Fruit fly (Drosophila melanogaster) whole organism, embryonic: ENCODE results near the gene CG3368.

Source experiments
- Aef1 ChIP-seq: fragments of 200-800 bp; sonication (Bioruptor generic); IDR thresholded peaks from 3 replicates; pipeline ENCODE4 v1.3.6; 2022; ENCODE audit warnings: missing biosample characterization, missing genetic modification characterization
- Atf6 ChIP-seq: fragments of 200-800 bp; sonication (Bioruptor generic); IDR thresholded peaks from 2 replicates; pipeline ENCODE4 v1.3.6; 2022; ENCODE audit warnings: missing biosample characterization, missing genetic modification characterization
- CG10267 ChIP-seq: fragments of 200-800 bp; sonication (Bioruptor generic); optimal IDR thresholded peaks from 2 replicates; lab custom pipeline; 2018; ENCODE audit warnings: missing biosample characterization, mild to moderate bottlenecking, missing genetic modification characterization, moderate library complexity
- CG12104 ChIP-seq: fragments of 200-800 bp; sonication (Bioruptor generic); optimal IDR thresholded peaks from 3 replicates; lab custom pipeline; 2016; ENCODE audit warnings: missing biosample characterization, missing genetic modification characterization
- CG12942 ChIP-seq: fragments of 200-800 bp; sonication (Bioruptor generic); optimal IDR thresholded peaks from 3 replicates; lab custom pipeline; 2016; ENCODE audit warnings: missing biosample characterization, missing genetic modification characterization
- CG14014 ChIP-seq: fragments of 200-800 bp; sonication (Bioruptor generic); IDR thresholded peaks from 2 replicates; pipeline ENCODE4 v1.3.6; 2022; ENCODE audit warnings: missing biosample characterization, missing genetic modification characterization
- CG14050 ChIP-seq: fragments of 200-800 bp; sonication (Bioruptor generic); IDR thresholded peaks from 3 replicates; pipeline ENCODE4 v1.3.6; 2022; ENCODE audit warnings: missing biosample characterization, missing genetic modification characterization
- CG15269 ChIP-seq: fragments of 200-800 bp; sonication (Bioruptor generic); optimal IDR thresholded peaks from 2 replicates; lab custom pipeline; 2018; ENCODE audit warnings: missing biosample characterization, mild to moderate bottlenecking, missing genetic modification characterization, moderate library complexity
- CG1529 ChIP-seq: fragments of 200-800 bp; sonication (Bioruptor generic); optimal IDR thresholded peaks from 3 replicates; lab custom pipeline; 2018; ENCODE audit warnings: missing biosample characterization, missing genetic modification characterization
- CG17359 ChIP-seq: fragments of 200-800 bp; sonication (Bioruptor generic); optimal IDR thresholded peaks from 3 replicates; lab custom pipeline; 2018; ENCODE audit warnings: missing biosample characterization, mild to moderate bottlenecking, missing genetic modification characterization, moderate library complexity
- CG17829 ChIP-seq: fragments of 200-800 bp; optimal IDR thresholded peaks from 2 replicates; lab custom pipeline; 2019; ENCODE audit warnings: missing biosample characterization, mild to moderate bottlenecking, missing genetic modification characterization, moderate library complexity
- CG3847 ChIP-seq: fragments of 200-800 bp; sonication (Bioruptor generic); IDR thresholded peaks from 2 replicates; pipeline ENCODE4 v1.3.6; 2022; ENCODE audit warnings: missing biosample characterization, missing genetic modification characterization
- CG4282 ChIP-seq: fragments of 200-800 bp; sonication (Bioruptor generic); optimal IDR thresholded peaks from 2 replicates; lab custom pipeline; 2016; ENCODE audit warnings: missing biosample characterization, missing genetic modification characterization
- CG4328 ChIP-seq: fragments of 200-800 bp; sonication (Bioruptor generic); optimal IDR thresholded peaks from 3 replicates; lab custom pipeline; 2017; ENCODE audit warnings: missing biosample characterization, missing genetic modification reagents, missing genetic modification characterization
- CG6765 ChIP-seq: fragments of 200-800 bp; sonication (Bioruptor generic); optimal IDR thresholded peaks from 3 replicates; lab custom pipeline; 2017; ENCODE audit warnings: missing biosample characterization, mild to moderate bottlenecking, missing genetic modification characterization
- CG7839 ChIP-seq: fragments of 200-800 bp; sonication (Bioruptor generic); optimal IDR thresholded peaks from 3 replicates; lab custom pipeline; 2018; ENCODE audit warnings: missing biosample characterization, mild to moderate bottlenecking, missing genetic modification characterization, moderate library complexity
- Camta ChIP-seq: fragments of 200-800 bp; sonication (Bioruptor generic); optimal IDR thresholded peaks from 2 replicates; lab custom pipeline; 2016; ENCODE audit warnings: missing biosample characterization, missing genetic modification characterization
- D19A ChIP-seq: fragments of 200-800 bp; optimal IDR thresholded peaks from 3 replicates; lab custom pipeline; 2019; ENCODE audit warnings: missing biosample characterization, mild to moderate bottlenecking, missing genetic modification characterization, moderate library complexity
- Dad ChIP-seq: fragments of 200-800 bp; sonication (Bioruptor generic); optimal IDR thresholded peaks from 3 replicates; lab custom pipeline; 2016; ENCODE audit warnings: missing biosample characterization, missing genetic modification characterization
- Dip2 ChIP-seq: fragments of 200-800 bp; sonication (Bioruptor generic); IDR thresholded peaks from 2 replicates; pipeline ENCODE4 v1.3.6; 2022; ENCODE audit warnings: missing biosample characterization, missing genetic modification characterization
- Dip3 ChIP-seq: fragments of 200-800 bp; sonication (Bioruptor generic); optimal IDR thresholded peaks from 3 replicates; lab custom pipeline; 2016; ENCODE audit warnings: missing biosample characterization, missing genetic modification characterization
- Drgx ChIP-seq: fragments of 200-800 bp; sonication (Bioruptor generic); IDR thresholded peaks from 2 replicates; pipeline ENCODE4 v1.3.6; 2022; ENCODE audit warnings: missing biosample characterization, missing genetic modification characterization
- HLH4C ChIP-seq: fragments of 200-800 bp; sonication (Bioruptor generic); IDR thresholded peaks from 3 replicates; pipeline ENCODE4 v1.3.6; 2022; ENCODE audit warnings: missing biosample characterization, missing genetic modification characterization; ENCODE audit not compliant: partially characterized antibody
- HLH54F ChIP-seq: fragments of 200-800 bp; sonication (Bioruptor generic); optimal IDR thresholded peaks from 3 replicates; lab custom pipeline; 2016; ENCODE audit warnings: missing biosample characterization, missing genetic modification characterization
- Hr3 ChIP-seq: fragments of 200-800 bp; sonication (Bioruptor generic); optimal IDR thresholded peaks from 3 replicates; lab custom pipeline; 2016; ENCODE audit warnings: missing biosample characterization, missing genetic modification characterization
- Med ChIP-seq: fragments of 200-800 bp; sonication (Bioruptor generic); peaks from one replicate; lab custom pipeline; 2016; ENCODE audit warnings: missing biosample characterization, missing genetic modification characterization, mild to moderate bottlenecking, inconsistent platforms, moderate library complexity
- Mes4 ChIP-seq: fragments of 200-800 bp; sonication (Bioruptor generic); optimal IDR thresholded peaks from 2 replicates; lab custom pipeline; 2016; ENCODE audit warnings: missing biosample characterization, missing genetic modification characterization
- NC2α ChIP-seq: fragments of 200-800 bp; sonication (Bioruptor generic); optimal IDR thresholded peaks from 2 replicates; lab custom pipeline; 2016; ENCODE audit warnings: missing biosample characterization, missing genetic modification characterization
- Ptx1 ChIP-seq: fragments of 200-800 bp; sonication (Bioruptor generic); IDR thresholded peaks from 2 replicates; pipeline ENCODE4 v1.3.6; 2022; ENCODE audit warnings: missing biosample characterization, missing genetic modification characterization
- Six4 ChIP-seq: fragments of 200-800 bp; sonication (Bioruptor generic); optimal IDR thresholded peaks from 2 replicates; lab custom pipeline; 2016; ENCODE audit warnings: missing biosample characterization, missing genetic modification characterization
- Trl ChIP-seq, 3 experiments: fragments of >200 bp in 2 of 3; fragments of 200-800 bp in 1 of 3; sonication (Bioruptor generic) in 1 of 3; optimal IDR thresholded peaks; 2 replicates in 1 of 3; 3 replicates in 2 of 3; lab custom pipeline; 2016 to 2017; ENCODE audit warnings: missing biosample characterization in 1 of 3, missing genetic modification characterization in 1 of 3
- ac ChIP-seq: fragments of 200-800 bp; sonication (Bioruptor generic); optimal IDR thresholded peaks from 3 replicates; lab custom pipeline; 2017; ENCODE audit warnings: missing biosample characterization, mild to moderate bottlenecking, missing genetic modification characterization
- az2 ChIP-seq: fragments of 200-800 bp; sonication (Bioruptor generic); optimal IDR thresholded peaks from 3 replicates; lab custom pipeline; 2016; ENCODE audit warnings: missing biosample characterization, missing genetic modification characterization
- bsh ChIP-seq, 2 experiments: fragments of 200-800 bp; sonication (Bioruptor generic); optimal IDR thresholded peaks; 2 replicates each; lab custom pipeline; 2017 to 2018; ENCODE audit warnings: mild to moderate bottlenecking in 2 of 2, missing biosample characterization in 2 of 2, missing genetic modification characterization in 2 of 2, moderate library complexity in 1 of 2
- crol ChIP-seq: fragments of 200-800 bp; sonication (Bioruptor generic); IDR thresholded peaks from 2 replicates; pipeline ENCODE4 v1.3.6; 2022; ENCODE audit warnings: missing biosample characterization, missing genetic modification characterization
- crp ChIP-seq, 2 experiments: fragments of 200-800 bp; sonication (Bioruptor generic); optimal IDR thresholded peaks; 2 replicates in 1 of 2; 3 replicates in 1 of 2; lab custom pipeline; 2017; ENCODE audit warnings: missing biosample characterization in 2 of 2, missing genetic modification characterization in 2 of 2, mild to moderate bottlenecking in 1 of 2, moderate library complexity in 1 of 2
- cwo ChIP-seq: fragments of 200-800 bp; sonication (Bioruptor generic); optimal IDR thresholded peaks from 3 replicates; lab custom pipeline; 2017; ENCODE audit warnings: missing biosample characterization, missing genetic modification characterization, mild to moderate bottlenecking, moderate library complexity, missing genetic modification reagents
- disco-r ChIP-seq: fragments of 200-800 bp; sonication (Bioruptor generic); optimal IDR thresholded peaks from 2 replicates; lab custom pipeline; 2016; ENCODE audit warnings: missing biosample characterization, missing genetic modification characterization
- dmrt99B ChIP-seq: fragments of 200-800 bp; sonication (Bioruptor generic); optimal IDR thresholded peaks from 2 replicates; lab custom pipeline; 2018; ENCODE audit warnings: missing biosample characterization, mild to moderate bottlenecking, missing genetic modification characterization, moderate library complexity
- en ChIP-seq: fragments of 200-800 bp; sonication (Bioruptor generic); optimal IDR thresholded peaks from 2 replicates; lab custom pipeline; 2016; ENCODE audit warnings: missing biosample characterization, missing genetic modification characterization
- grn ChIP-seq: fragments of 200-800 bp; sonication (Bioruptor generic); optimal IDR thresholded peaks from 3 replicates; lab custom pipeline; 2017; ENCODE audit warnings: missing biosample characterization, missing genetic modification characterization
- lab ChIP-seq: fragments of 200-800 bp; sonication (Bioruptor generic); optimal IDR thresholded peaks from 3 replicates; lab custom pipeline; 2017; ENCODE audit warnings: missing biosample characterization, missing genetic modification characterization, mild to moderate bottlenecking, moderate library complexity, missing genetic modification reagents
- lmd ChIP-seq: fragments of 200-800 bp; sonication (Bioruptor generic); IDR thresholded peaks from 2 replicates; pipeline ENCODE4 v1.3.6; 2022; ENCODE audit warnings: missing biosample characterization, missing genetic modification characterization
- nerfin-2 ChIP-seq: fragments of 200-800 bp; sonication (Bioruptor generic); IDR thresholded peaks from 2 replicates; pipeline ENCODE4 v1.3.6; 2022; ENCODE audit warnings: missing biosample characterization, missing genetic modification characterization; ENCODE audit not compliant: partially characterized antibody
- odd ChIP-seq: fragments of 200-800 bp; sonication (Bioruptor generic); optimal IDR thresholded peaks from 2 replicates; lab custom pipeline; 2017; ENCODE audit warnings: missing biosample characterization, mild to moderate bottlenecking, missing genetic modification characterization
- pho ChIP-seq: fragments of 200-800 bp; sonication (Bioruptor generic); optimal IDR thresholded peaks from 2 replicates; lab custom pipeline; 2016; ENCODE audit warnings: missing biosample characterization, missing genetic modification characterization
- ranshi ChIP-seq: fragments of 200-800 bp; sonication (Bioruptor generic); IDR thresholded peaks from 2 replicates; pipeline ENCODE4 v1.3.6; 2022; ENCODE audit warnings: missing biosample characterization, missing genetic modification characterization
- slbo ChIP-seq: fragments of 200-800 bp; sonication (Bioruptor generic); IDR thresholded peaks from 2 replicates; pipeline ENCODE4 v1.3.6; 2022; ENCODE audit warnings: missing biosample characterization, missing genetic modification characterization
- sob ChIP-seq: fragments of 200-800 bp; sonication (Bioruptor generic); IDR thresholded peaks from 2 replicates; pipeline ENCODE4 v1.3.6; 2022; ENCODE audit warnings: missing biosample characterization, missing genetic modification characterization
- tin ChIP-seq: fragments of 200-800 bp; sonication (Bioruptor generic); optimal IDR thresholded peaks from 3 replicates; lab custom pipeline; 2016; ENCODE audit warnings: missing biosample characterization, missing genetic modification characterization
- usp ChIP-seq: fragments of >200 bp; optimal IDR thresholded peaks from 2 replicates; lab custom pipeline; 2017; ENCODE audit warnings: missing biosample characterization, missing genetic modification characterization

CG3368 gene

dm6 chr3R:27282286-27282685, 1.3 kb upstream of the CG3368 start, which contains the start of gene mrt (continued):
- TF ChIP-seq CG17829 (tag; lab: Kevin White, UChicago) (peak; percentile 32), az2 (peak; percentile 46), crp (GFP tag; optimal IDR thresholded peaks at IDR 0.05; lab: Kevin White, UChicago) (no peak), Dad (GFP tag; lab: Kevin White, UChicago) (peak; percentile 36), CG15269 (tag; lab: Kevin White, UChicago) (peak; percentile 70), bsh (GFP tag; optimal IDR thresholded peaks at IDR 0.05; lab: Kevin White, UChicago) (peak in 1 of 2 experiments; percentile 35), Dip2 (GFP tag; lab: Robert Waterston, UW) (no peak), lmd (GFP tag; lab: Robert Waterston, UW) (peak; percentile 69), Mes4 (GFP tag; lab: Kevin White, UChicago) (no peak), CG4328 (GFP tag; lab: Kevin White, UChicago) (peak; percentile 42), Aef1 (peak; percentile 34; the same call in 1 of the 3 replicates), odd (GFP tag; lab: Kevin White, UChicago) (no peak), Ptx1 (peak; percentile 54), lab (GFP tag; lab: Kevin White, UChicago) (peak; percentile 68), disco-r (GFP tag; lab: Kevin White, UChicago) (peak; percentile 48), Camta (GFP tag; lab: Kevin White, UChicago) (peak; percentile 31), Atf6 (GFP tag; lab: Robert Waterston, UW) (peak; percentile 66), CG17359 (tag; lab: Kevin White, UChicago) (peak; percentile 51), crol (GFP tag; lab: Robert Waterston, UW) (no peak), CG6765 (no peak), CG14050 (GFP tag; lab: Robert Waterston, UW) (peak; percentile 17; the same call in 2 of the 3 replicates), CG14014 (GFP tag; lab: Robert Waterston, UW) (peak; percentile 50; the same call in 1 of the 2 replicates), CG7839 (peak; percentile 71), Dip3 (peak; percentile 77), ranshi (GFP tag; lab: Robert Waterston, UW) (peak; percentile 55; the same call in 1 of the 2 replicates), HLH54F (GFP tag; lab: Kevin White, UChicago) (peak; percentile 55), Trl (optimal IDR thresholded peaks at IDR 0.05; lab: Kevin White, UChicago) (no peak), Trl (GFP tag; optimal IDR thresholded peaks at IDR 0.05; lab: Kevin White, UChicago) (peak; percentile 47), dmrt99B (tag; lab: Kevin White, UChicago) (peak; percentile 61), en (peak; percentile 12), slbo (peak; percentile 77), cwo (GFP tag; lab: Kevin White, UChicago) (peak; percentile 39), usp (GFP tag; lab: Kevin White, UChicago) (no peak), Med (GFP tag; lab: Kevin White, UChicago) (peak; percentile 96), Hr3 (GFP tag; lab: Kevin White, UChicago) (peak; percentile 20), ac (GFP tag; lab: Kevin White, UChicago) (no peak), pho (peak; percentile 52), HLH4C (GFP tag; lab: Robert Waterston, UW) (no peak; the same call in 2 of the 3 replicates), CG1529 (no peak), CG12942 (GFP tag; lab: Kevin White, UChicago) (peak; percentile 21), D19A (tag; lab: Kevin White, UChicago) (peak; percentile 30), CG4282 (peak; percentile 24), grn (GFP tag; lab: Kevin White, UChicago) (no peak), CG3847 (peak; percentile 46), sob (GFP tag; lab: Robert Waterston, UW) (peak; percentile 39; the same call in 1 of the 2 replicates), CG12104 (GFP tag; lab: Kevin White, UChicago) (peak; percentile 36), tin (GFP tag; lab: Kevin White, UChicago) (peak; percentile 39), NC2α (GFP tag; lab: Kevin White, UChicago) (no peak), nerfin-2 (GFP tag; lab: Robert Waterston, UW) (no peak), Drgx (peak; percentile 56; the same call in 1 of the 2 replicates), CG10267 (peak; percentile 15), Six4 (GFP tag; lab: Kevin White, UChicago) (peak; percentile 36)
